Worm (Caenorhabditis elegans): ENCODE data around the gene F42F12.14.

The F42F12.14 gene

ce11 chrX:12321357-12321756 is 27.1 kb upstream of the F42F12.14 start, which contains the start of gene F17A2.13:
TSS of gene F17A2.13 (plus strand) at chrX:12321657.
- TF ChIP-seq fax-1 (tag; optimal IDR thresholded peaks at IDR 0.05) (no peak), unc-42 (tag; optimal IDR thresholded peaks at IDR 0.05) (no peak), odd-2 (tag; optimal IDR thresholded peaks at IDR 0.05) (no peak), ceh-9 (tag; optimal IDR thresholded peaks at IDR 0.05) (no peak), C08G9.2 (tag; optimal IDR thresholded peaks at IDR 0.05) (no peak), ttx-3 (tag; optimal IDR thresholded peaks at IDR 0.05) (no peak), syd-9 (tag; optimal IDR thresholded peaks at IDR 0.05) (no peak), ahr-1 (tag; optimal IDR thresholded peaks at IDR 0.05) (no peak), rnt-1 (tag; optimal IDR thresholded peaks at IDR 0.05) (no peak), ceh-18 (tag; optimal IDR thresholded peaks at IDR 0.05) (no peak), K09A11.1 (tag; optimal IDR thresholded peaks at IDR 0.05; ENCODE audit: insufficient read depth) (no peak)

DNA sequence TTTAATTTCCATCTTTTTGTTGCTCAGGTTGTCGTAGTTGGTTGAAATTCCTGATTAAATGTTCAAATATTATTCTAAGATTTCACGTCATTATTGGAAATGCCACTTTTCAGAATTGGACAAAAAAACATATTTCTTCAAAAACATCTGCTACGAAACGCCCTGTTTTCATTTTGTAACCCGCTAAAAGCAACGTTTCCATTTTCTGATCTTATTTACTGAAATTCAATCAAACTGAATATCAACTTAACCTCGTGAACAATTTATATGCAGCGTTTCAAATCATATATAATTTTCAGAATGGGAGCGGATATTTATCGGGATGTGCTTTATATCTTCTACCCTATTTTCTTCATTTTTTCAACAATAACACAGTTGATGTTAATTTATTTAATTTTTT is 25.0 kb upstream of the F42F12.14 start, which contains the start of gene srd-40:
Gene srd-40 (plus strand): TSS at position 301 of the 400 bp plus-strand sequence.
- no peak for TF ChIP-seq ets-4 (tag; optimal IDR thresholded peaks at IDR 0.05)

- no peak for TF ChIP-seq hlh-13 (GFP tag; optimal IDR thresholded peaks at IDR 0.05)
- TF ChIP-seq odd-2 (tag; optimal IDR thresholded peaks at IDR 0.05), result no peak
- TF ChIP-seq ets-4 (tag; optimal IDR thresholded peaks at IDR 0.05), result no peak
- TF ChIP-seq ceh-9 (tag; optimal IDR thresholded peaks at IDR 0.05), result no peak
- no peak for TF ChIP-seq unc-42 (tag; optimal IDR thresholded peaks at IDR 0.05)
- no peak for TF ChIP-seq pha-2 (tag; optimal IDR thresholded peaks at IDR 0.05)
- TF ChIP-seq npax-4 (tag; optimal IDR thresholded peaks at IDR 0.05), result no peak
These were observed 22.0 kb upstream of the F42F12.14 start, which contains the start of gene srd-41 for ce11 chrX:12326424-12326823. TSS of gene srd-41 (plus strand) at chrX:12326724.

ce11 chrX:12328676-12329075 is 19.8 kb upstream of the F42F12.14 start, which contains the start of gene srd-45:
TSS of gene srd-45 (plus strand) at chrX:12328976.
- TF ChIP-seq unc-86 (tag; optimal IDR thresholded peaks at IDR 0.05), result no peak

- TF ChIP-seq K02D7.2 (tag; optimal IDR thresholded peaks at IDR 0.05) (no peak), ceh-9 (tag; optimal IDR thresholded peaks at IDR 0.05) (no peak), hlh-8 (tag; optimal IDR thresholded peaks at IDR 0.05) (no peak), pqm-1 (tag; optimal IDR thresholded peaks at IDR 0.05) (no peak), ceh-24 (tag; optimal IDR thresholded peaks at IDR 0.05) (no peak), ceh-2 (tag; optimal IDR thresholded peaks at IDR 0.05) (no peak), nhr-11 (tag; optimal IDR thresholded peaks at IDR 0.05) (no peak), tbx-7 (tag; optimal IDR thresholded peaks at IDR 0.05) (no peak), pat-9 (tag; optimal IDR thresholded peaks at IDR 0.05) (no peak), fkh-6 (tag; optimal IDR thresholded peaks at IDR 0.05) (no peak), ceh-30 (tag; optimal IDR thresholded peaks at IDR 0.05) (no peak), C38D4.7 (GFP tag; optimal IDR thresholded peaks at IDR 0.05) (no peak), pag-3 (tag; optimal IDR thresholded peaks at IDR 0.05; ENCODE audit: borderline replicate concordance) (no peak)
These were observed 16.6 kb upstream of the F42F12.14 start, which contains the start of gene srd-46 for ce11 chrX:12331795-12332194. TSS of gene srd-46 (plus strand) at chrX:12332095.

DNA sequence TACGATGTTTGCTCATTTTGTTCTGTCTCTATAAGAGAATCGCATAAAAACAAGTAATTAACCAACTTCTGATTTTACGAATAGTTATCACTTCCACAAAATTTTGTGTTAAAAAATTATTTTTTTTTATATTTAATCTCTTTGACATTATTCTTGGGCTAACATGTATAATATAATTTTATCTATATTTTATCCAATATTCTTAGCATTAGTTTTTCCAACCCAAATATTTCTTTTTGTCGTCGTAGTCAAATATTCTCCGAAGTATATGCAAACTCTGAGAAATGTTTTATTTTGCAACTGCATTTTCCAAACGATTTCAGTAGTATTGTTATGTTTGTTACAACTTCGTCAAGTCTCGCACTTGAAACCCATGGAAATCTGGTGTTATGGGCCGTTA is 14.9 kb upstream of the F42F12.14 start, which contains the start of gene srd-47:
Gene srd-47 (plus strand): TSS at position 164 of the 400 bp plus-strand sequence.
- TF ChIP-seq hlh-8 (tag; optimal IDR thresholded peaks at IDR 0.05), result no peak
- no peak for TF ChIP-seq ceh-48 (tag; optimal IDR thresholded peaks at IDR 0.05)

ce11 chrX:12335808-12336207 is 12.6 kb upstream of the F42F12.14 start, which contains the start of gene srd-48:
TSS of gene srd-48 (plus strand) at chrX:12336108.
- TF ChIP-seq gmeb-2 (tag; optimal IDR thresholded peaks at IDR 0.05) (no peak), unc-3 (GFP tag; conservative IDR thresholded peaks at IDR 0.05) (no peak), unc-3 (tag; optimal IDR thresholded peaks at IDR 0.05) (no peak), eyg-1 (tag; optimal IDR thresholded peaks at IDR 0.05) (no peak), pros-1 (tag; optimal IDR thresholded peaks at IDR 0.05) (no peak), elt-2 (tag; optimal IDR thresholded peaks at IDR 0.05) (no peak), ceh-9 (tag; optimal IDR thresholded peaks at IDR 0.05) (no peak), mec-3 (tag; optimal IDR thresholded peaks at IDR 0.05; ENCODE audit: borderline replicate concordance) (no peak), tbx-7 (tag; optimal IDR thresholded peaks at IDR 0.05) (no peak), T23F11.4 (GFP tag; optimal IDR thresholded peaks at IDR 0.05) (no peak), dve-1 (tag; optimal IDR thresholded peaks at IDR 0.05) (no peak)

Data from whole organism, late embryonic.